Worm (Caenorhabditis elegans) whole organism, L4 larva: ENCODE data around the gene talp-3.
A peak's percentile ranks its signal among the peaks of the same experiment; 100 is the strongest.

ENCODE experiments used
- D1046.2 ChIP-seq: fragments of 200-800 bp; sonication (Bioruptor generic); IDR thresholded peaks from 2 replicates; pipeline ENCODE4 v1.3.6; 2022; ENCODE audit warnings: missing genetic modification characterization, missing compliant biosample characterization
- F10B5.3 ChIP-seq: sonication (generic microtip); optimal IDR thresholded peaks from 2 replicates; lab custom pipeline; 2016; ENCODE audit warnings: mild to moderate bottlenecking, missing genetic modification characterization, missing compliant biosample characterization
- F26F4.8 ChIP-seq: fragments of 200-800 bp; sonication (Bioruptor generic); conservative IDR thresholded peaks from 2 replicates; pipeline ENCODE4 v1.3.6; 2022; ENCODE audit warnings: missing genetic modification characterization, missing compliant biosample characterization
- F37D6.2 ChIP-seq: sonication (generic microtip); optimal IDR thresholded peaks from 2 replicates; lab custom pipeline; 2016; ENCODE audit warnings: mild to moderate bottlenecking, missing genetic modification characterization, missing compliant biosample characterization
- Y5F2A.4 ChIP-seq: fragments of 200-800 bp; sonication (Bioruptor generic); optimal IDR thresholded peaks from 2 replicates; lab custom pipeline; 2018; ENCODE audit warnings: mild to moderate bottlenecking, missing genetic modification characterization, missing compliant biosample characterization
- Y75B8A.6 ChIP-seq: fragments of 200-800 bp; sonication (Bioruptor generic); IDR thresholded peaks from 2 replicates; pipeline ENCODE4 v1.3.6; 2022; ENCODE audit warnings: missing genetic modification reagents, missing genetic modification characterization, missing compliant biosample characterization
- aha-1 ChIP-seq: fragments of 150-350 bp; peaks from one replicate; lab custom pipeline; 2014; ENCODE audit warnings: missing biosample characterization, missing genetic modification characterization
- ama-1 ChIP-seq: fragments of 150-350 bp; optimal IDR thresholded peaks from 2 replicates; lab custom pipeline; 2014; ENCODE audit warnings: inconsistent platforms, mixed read lengths
- attf-4 ChIP-seq: sonication (generic microtip); optimal IDR thresholded peaks from 3 replicates; lab custom pipeline; 2017; ENCODE audit warnings: missing biosample characterization, missing genetic modification characterization
- ceh-28 ChIP-seq: fragments of 150-350 bp; optimal IDR thresholded peaks from 2 replicates; lab custom pipeline; 2014; ENCODE audit warnings: missing biosample characterization, missing genetic modification reagents, missing genetic modification characterization
- ceh-44 ChIP-seq: fragments of 200-800 bp; sonication (Bioruptor generic); IDR thresholded peaks from 2 replicates; pipeline ENCODE4 v1.3.6; 2022; ENCODE audit warnings: missing genetic modification reagents, missing genetic modification characterization, missing compliant biosample characterization
- ctbp-1 ChIP-seq: fragments of 200-800 bp; sonication (Bioruptor generic); IDR thresholded peaks from 2 replicates; pipeline ENCODE4 v1.3.6; 2022; ENCODE audit warnings: missing genetic modification reagents, missing genetic modification characterization, missing compliant biosample characterization
- daf-12 ChIP-seq: fragments of 150-350 bp; optimal IDR thresholded peaks from 2 replicates; lab custom pipeline; 2014; ENCODE audit warnings: missing biosample characterization, missing genetic modification reagents, missing genetic modification characterization
- daf-8 ChIP-seq: fragments of 200-800 bp; sonication (Bioruptor generic); IDR thresholded peaks from 2 replicates; pipeline ENCODE4 v1.3.6; 2022; ENCODE audit warnings: missing genetic modification characterization, missing compliant biosample characterization
- dmd-8 ChIP-seq: fragments of 200-800 bp; sonication (Bioruptor generic); IDR thresholded peaks from 2 replicates; pipeline ENCODE4 v1.3.6; 2022; ENCODE audit warnings: missing genetic modification characterization, missing compliant biosample characterization
- duxl-1 ChIP-seq: sonication (generic microtip); optimal IDR thresholded peaks from 2 replicates; lab custom pipeline; 2016; ENCODE audit warnings: mild to moderate bottlenecking, missing genetic modification characterization, moderate library complexity, missing compliant biosample characterization; ENCODE audit not compliant: poor library complexity
- egl-27 ChIP-seq: sonication (generic microtip); optimal IDR thresholded peaks from 3 replicates; lab custom pipeline; 2017; ENCODE audit warnings: missing biosample characterization, missing genetic modification reagents, missing genetic modification characterization
- gei-8 ChIP-seq: fragments of 200-800 bp; sonication (Bioruptor generic); optimal IDR thresholded peaks from 2 replicates; lab custom pipeline; 2018; ENCODE audit warnings: mild to moderate bottlenecking, missing genetic modification characterization, missing compliant biosample characterization
- hif-1 ChIP-seq, 2 experiments: sonication (generic microtip); optimal IDR thresholded peaks; 2 replicates each; lab custom pipeline; 2016 to 2017; ENCODE audit warnings: missing compliant biosample characterization in 2 of 2, missing genetic modification characterization in 2 of 2, missing genetic modification reagents in 2 of 2, missing genotype in 2 of 2, mild to moderate bottlenecking in 1 of 2
- hlh-11 ChIP-seq: fragments of 200-800 bp; sonication (Bioruptor generic); optimal IDR thresholded peaks from 2 replicates; lab custom pipeline; 2018; ENCODE audit warnings: mild to moderate bottlenecking, missing genetic modification characterization, missing compliant biosample characterization
- hmg-1.1 ChIP-seq: fragments of 200-800 bp; sonication (Bioruptor generic); IDR thresholded peaks from 2 replicates; pipeline ENCODE4 v1.3.6; 2022; ENCODE audit warnings: missing genetic modification reagents, missing genetic modification characterization, missing compliant biosample characterization
- lim-7 ChIP-seq: fragments of 200-800 bp; sonication (Bioruptor generic); IDR thresholded peaks from 2 replicates; pipeline ENCODE4 v1.3.6; 2022; ENCODE audit warnings: missing genetic modification characterization, missing compliant biosample characterization
- lin-15B ChIP-seq: fragments of 150-350 bp; sonication (generic microtip); optimal IDR thresholded peaks from 3 replicates; lab custom pipeline; 2014; ENCODE audit warnings: missing biosample characterization, missing genetic modification characterization
- lin-29 ChIP-seq: fragments of 200-800 bp; sonication (Bioruptor generic); IDR thresholded peaks from 2 replicates; pipeline ENCODE4 v1.3.6; 2022; ENCODE audit warnings: missing genetic modification reagents, missing genetic modification characterization, missing compliant biosample characterization
- lin-38 ChIP-seq: fragments of 200-800 bp; sonication (Bioruptor generic); IDR thresholded peaks from 2 replicates; pipeline ENCODE4 v1.3.6; 2022; ENCODE audit warnings: missing genetic modification reagents, missing genetic modification characterization, missing compliant biosample characterization
- lin-39 ChIP-seq: fragments of 150-350 bp; optimal IDR thresholded peaks from 2 replicates; lab custom pipeline; 2014; ENCODE audit warnings: missing biosample characterization, missing genetic modification reagents, missing genetic modification characterization
- lir-3 ChIP-seq: sonication (generic microtip); optimal IDR thresholded peaks from 2 replicates; lab custom pipeline; 2016; ENCODE audit warnings: mild to moderate bottlenecking, missing genetic modification characterization, missing compliant biosample characterization
- lsy-2 ChIP-seq, 2 experiments: fragments of 150-350 bp in 1 of 2; sonication (generic microtip) in 1 of 2; optimal IDR thresholded peaks; 2 replicates each; lab custom pipeline; 2014 to 2017; ENCODE audit warnings: missing biosample characterization in 2 of 2, missing genetic modification characterization in 2 of 2
- madf-5 ChIP-seq, 2 experiments: fragments of 200-800 bp; sonication (Bioruptor generic); IDR thresholded peaks; 2 replicates each; pipeline ENCODE4 v1.3.6; 2022; ENCODE audit warnings: missing compliant biosample characterization in 2 of 2, missing genetic modification characterization in 2 of 2
- madf-9 ChIP-seq: fragments of 200-800 bp; sonication (Bioruptor generic); conservative IDR thresholded peaks from 2 replicates; pipeline ENCODE4 v1.3.6; 2022; ENCODE audit warnings: missing genetic modification reagents, missing genetic modification characterization, missing compliant biosample characterization
- mdt-29 ChIP-seq: fragments of 200-800 bp; sonication (Bioruptor generic); IDR thresholded peaks from 2 replicates; pipeline ENCODE4 v1.3.6; 2022; ENCODE audit warnings: missing genetic modification reagents, missing genetic modification characterization, missing compliant biosample characterization
- mes-2 ChIP-seq: sonication (generic microtip); optimal IDR thresholded peaks from 2 replicates; lab custom pipeline; 2016; ENCODE audit warnings: missing genotype, mild to moderate bottlenecking, missing genetic modification characterization, missing compliant biosample characterization; ENCODE audit not compliant: poor library complexity, severe bottlenecking
- nhr-11 ChIP-seq: fragments of 150-350 bp; optimal IDR thresholded peaks from 2 replicates; lab custom pipeline; 2014; ENCODE audit warnings: missing biosample characterization, missing genetic modification characterization
- nhr-237 ChIP-seq: sonication (generic microtip); optimal IDR thresholded peaks from 2 replicates; lab custom pipeline; 2017; ENCODE audit warnings: missing biosample characterization, missing genetic modification characterization
- nhr-41 ChIP-seq: fragments of 200-800 bp; sonication (Bioruptor generic); IDR thresholded peaks from 2 replicates; pipeline ENCODE4 v1.3.6; 2022; ENCODE audit warnings: missing genetic modification reagents, missing genetic modification characterization, missing compliant biosample characterization
- nhr-42 ChIP-seq: fragments of 200-800 bp; sonication (Bioruptor generic); IDR thresholded peaks from 2 replicates; pipeline ENCODE4 v1.3.6; 2022; ENCODE audit warnings: missing genetic modification characterization, missing compliant biosample characterization
- nhr-48 ChIP-seq: sonication (generic microtip); optimal IDR thresholded peaks from 2 replicates; lab custom pipeline; 2016; ENCODE audit warnings: mild to moderate bottlenecking, missing genetic modification characterization, missing compliant biosample characterization
- nhr-6 ChIP-seq: fragments of 150-350 bp; optimal IDR thresholded peaks from 2 replicates; lab custom pipeline; 2014; ENCODE audit warnings: missing biosample characterization, missing genetic modification characterization
- pha-4 ChIP-seq, 2 experiments: fragments of 150-350 bp in 1 of 2; fragments of 200-800 bp in 1 of 2; sonication (Bioruptor generic) in 1 of 2; IDR thresholded peaks in 1 of 2; optimal IDR thresholded peaks in 1 of 2; 2 replicates each; pipeline versions ENCODE4 v1.3.6 to Lab custom; 2014 to 2022; ENCODE audit warnings: missing genetic modification characterization in 2 of 2, missing genetic modification reagents in 2 of 2, missing biosample characterization in 1 of 2, missing compliant biosample characterization in 1 of 2
- php-3 ChIP-seq: fragments of 200-800 bp; sonication (Bioruptor generic); IDR thresholded peaks from 2 replicates; pipeline ENCODE4 v1.3.6; 2022; ENCODE audit warnings: missing genetic modification reagents, missing genetic modification characterization, missing compliant biosample characterization
- sdz-12 ChIP-seq: fragments of 200-800 bp; sonication (Bioruptor generic); optimal IDR thresholded peaks from 2 replicates; lab custom pipeline; 2018; ENCODE audit warnings: mild to moderate bottlenecking, missing genetic modification characterization, missing compliant biosample characterization
- set-16 ChIP-seq: fragments of 200-800 bp; sonication (Bioruptor generic); IDR thresholded peaks from 2 replicates; pipeline ENCODE4 v1.3.6; 2022; ENCODE audit warnings: missing genetic modification reagents, missing genetic modification characterization, missing compliant biosample characterization
- tag-97 ChIP-seq: fragments of 200-800 bp; sonication (Bioruptor generic); IDR thresholded peaks from 2 replicates; pipeline ENCODE4 v1.3.6; 2022; ENCODE audit warnings: missing genetic modification characterization, missing compliant biosample characterization
- zfp-2 ChIP-seq: sonication (generic microtip); optimal IDR thresholded peaks from 2 replicates; lab custom pipeline; 2016; ENCODE audit warnings: mild to moderate bottlenecking, missing genetic modification characterization, missing compliant biosample characterization
- zfp-3 ChIP-seq: fragments of 200-800 bp; sonication (Bioruptor generic); conservative IDR thresholded peaks from 2 replicates; pipeline ENCODE4 v1.3.6; 2022; ENCODE audit warnings: missing genetic modification reagents, missing genetic modification characterization, missing compliant biosample characterization
- zip-11 ChIP-seq: fragments of 200-800 bp; sonication (Bioruptor generic); IDR thresholded peaks from 2 replicates; pipeline ENCODE4 v1.3.6; 2022; ENCODE audit warnings: missing genetic modification characterization, missing compliant biosample characterization
- zip-2 ChIP-seq: fragments of 150-350 bp; optimal IDR thresholded peaks from 2 replicates; lab custom pipeline; 2014; ENCODE audit warnings: missing biosample characterization, missing genetic modification characterization
- ztf-11 ChIP-seq: fragments of 150-350 bp; optimal IDR thresholded peaks from 2 replicates; lab custom pipeline; 2014; ENCODE audit warnings: missing biosample characterization, missing genetic modification characterization
- ztf-7 ChIP-seq: fragments of 150-350 bp; optimal IDR thresholded peaks from 2 replicates; lab custom pipeline; 2014; ENCODE audit warnings: missing biosample characterization, missing genetic modification characterization

talp-3 gene

DNA sequence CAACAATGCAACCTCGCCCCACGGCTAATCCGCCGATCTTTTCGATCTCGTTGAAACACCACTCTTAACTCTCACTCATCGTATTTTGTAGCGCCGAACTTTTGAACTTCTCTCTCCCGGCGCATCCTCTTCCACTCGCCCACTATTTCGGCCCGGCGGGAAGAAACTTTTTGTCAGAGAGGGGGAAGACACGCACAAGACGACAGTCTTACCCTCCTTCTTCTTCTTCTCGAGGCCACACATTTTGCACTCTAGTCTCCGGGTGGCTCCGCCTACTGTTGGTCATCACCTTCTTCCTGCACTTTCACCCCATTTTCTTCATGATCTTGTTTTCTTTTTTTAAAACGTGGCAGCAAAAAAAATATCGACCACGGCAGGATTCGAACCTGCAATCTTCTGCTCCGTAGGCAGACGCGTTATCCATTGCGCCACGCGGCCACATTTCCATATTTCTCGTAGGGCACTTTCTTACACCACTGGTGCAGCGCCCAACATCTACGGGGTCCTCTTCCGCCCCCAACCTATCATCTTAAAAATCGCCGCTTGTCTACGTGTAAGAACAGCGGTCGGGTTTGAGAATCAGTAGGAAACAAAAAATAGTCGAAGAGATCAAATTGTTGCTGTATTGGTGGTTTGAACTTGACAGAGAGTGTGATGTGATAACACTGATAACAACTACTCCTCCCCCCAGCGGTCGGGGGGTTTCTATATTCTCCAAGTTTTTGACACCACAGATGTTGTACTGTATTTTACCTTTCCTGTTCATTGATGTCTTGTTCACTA, 42.0 kb downstream of the talp-3 start (continued):
- TF ChIP-seq zfp-3 (0 out of 2 replicates have a peak, but pooled peaks have one; percentile 60), lin-39 (no peak), php-3 (GFP tag; lab: Robert Waterston, UW) (no peak), nhr-48 (tag; lab: Kevin White, UChicago) (peak; percentile 93), zip-2 (tag; lab: Kevin White, UChicago) (no peak), Y75B8A.6 (GFP tag; lab: Robert Waterston, UW) (no peak), dmd-8 (GFP tag; lab: Robert Waterston, UW) (no peak), nhr-41 (GFP tag; lab: Robert Waterston, UW) (no peak), Y5F2A.4 (no peak), nhr-6 (tag; lab: Kevin White, UChicago) (no peak), ceh-28 (tag; lab: Kevin White, UChicago) (no peak), ceh-44 (GFP tag; lab: Robert Waterston, UW) (no peak), duxl-1 (peak; percentile 38), daf-8 (GFP tag; lab: Robert Waterston, UW) (no peak), hif-1 (tag; optimal IDR thresholded peaks at IDR 0.05; lab: Kevin White, UChicago) (peak in 1 of 2 experiments; percentile 30), daf-12 (tag; lab: Kevin White, UChicago) (no peak), mes-2 (tag; lab: Kevin White, UChicago) (peak; percentile 45), set-16 (GFP tag; lab: Robert Waterston, UW) (no peak; the same call in 1 of the 2 replicates), ztf-7 (tag; lab: Kevin White, UChicago) (no peak), lim-7 (GFP tag; lab: Robert Waterston, UW) (no peak), nhr-42 (no peak), mdt-29 (GFP tag; lab: Robert Waterston, UW) (no peak), lin-15B (tag; lab: Kevin White, UChicago) (no peak), lin-29 (GFP tag; lab: Robert Waterston, UW) (no peak), sdz-12 (GFP tag; lab: Kevin White, UChicago) (no peak), madf-9 (no peak), pha-4 (GFP tag; IDR thresholded peaks at IDR 0.05; lab: Robert Waterston, UW) (no peak; the same call in 1 of the 2 replicates), pha-4 (tag; optimal IDR thresholded peaks at IDR 0.05; lab: Kevin White, UChicago) (peak; percentile 9), hlh-11 (peak; percentile 84), ctbp-1 (peak; percentile 53; the same call in 1 of the 2 replicates), ztf-11 (tag; lab: Kevin White, UChicago) (no peak), F26F4.8 (GFP tag; lab: Robert Waterston, UW) (no peak), egl-27 (no peak), attf-4 (tag; lab: Kevin White, UChicago) (no peak), D1046.2 (0 out of 2 replicates have a peak, but pooled peaks have one; percentile 3), tag-97 (GFP tag; lab: Robert Waterston, UW) (no peak), aha-1 (tag; lab: Kevin White, UChicago) (peak; percentile 98), lir-3 (tag; lab: Kevin White, UChicago) (peak; percentile 33), zip-11 (GFP tag; lab: Robert Waterston, UW) (no peak), ama-1 (no peak), madf-5 (GFP tag; IDR thresholded peaks at IDR 0.05; lab: Robert Waterston, UW) (0 out of 4 replicates have a peak, but pooled peaks of 1 of the 2 experiments have one; percentile 34), lsy-2 (tag; optimal IDR thresholded peaks at IDR 0.05; lab: Kevin White, UChicago) (peak; percentile 36 to 61), F37D6.2 (no peak), F10B5.3 (tag; lab: Kevin White, UChicago) (no peak), lin-38 (GFP tag; lab: Robert Waterston, UW) (peak; percentile 53; the same call in 1 of the 2 replicates), gei-8 (GFP tag; lab: Kevin White, UChicago) (peak; percentile 59), nhr-11 (tag; lab: Kevin White, UChicago) (peak; percentile 67), zfp-2 (tag; lab: Kevin White, UChicago) (no peak), hmg-1.1 (GFP tag; lab: Robert Waterston, UW) (peak; percentile 7; the same call in 1 of the 2 replicates), nhr-237 (tag; lab: Kevin White, UChicago) (no peak)
